Fruit fly (Drosophila melanogaster) whole organism, prepupa: ENCODE data around the gene bip1.
A peak's percentile ranks its signal among the peaks of the same experiment; 100 is the strongest.

Experiments
- Blimp-1 ChIP-seq: fragments of 200-800 bp; sonication (Bioruptor generic); optimal IDR thresholded peaks from 3 replicates; lab custom pipeline; 2017; ENCODE audit warnings: missing biosample characterization, missing genetic modification characterization, mild to moderate bottlenecking, moderate library complexity, missing genetic modification reagents
- CG10631 ChIP-seq: fragments of 200-800 bp; sonication (Bioruptor generic); optimal IDR thresholded peaks from 2 replicates; lab custom pipeline; 2016; ENCODE audit warnings: missing biosample characterization, missing genetic modification characterization
- CG11294 ChIP-seq: fragments of 200-800 bp; sonication (Bioruptor generic); IDR thresholded peaks from 2 replicates; pipeline ENCODE4 v1.3.6; 2022; ENCODE audit warnings: missing biosample characterization, missing genetic modification characterization
- CG15336 ChIP-seq: fragments of 200-800 bp; sonication (Bioruptor generic); IDR thresholded peaks from 2 replicates; pipeline ENCODE4 v1.3.6; 2022; ENCODE audit warnings: missing biosample characterization, missing genetic modification characterization
- CG3032 ChIP-seq: fragments of 200-800 bp; optimal IDR thresholded peaks from 2 replicates; lab custom pipeline; 2019; ENCODE audit warnings: missing biosample characterization, mild to moderate bottlenecking, missing genetic modification characterization, moderate library complexity
- CG31627 ChIP-seq: fragments of 200-800 bp; sonication (Bioruptor generic); optimal IDR thresholded peaks from 3 replicates; lab custom pipeline; 2016; ENCODE audit warnings: missing biosample characterization, missing genetic modification characterization
- CG32006 ChIP-seq: fragments of 200-800 bp; sonication (Bioruptor generic); optimal IDR thresholded peaks from 3 replicates; lab custom pipeline; 2017; ENCODE audit warnings: missing biosample characterization, mild to moderate bottlenecking, missing genetic modification characterization
- CG34406 ChIP-seq: fragments of 200-800 bp; sonication (Bioruptor generic); optimal IDR thresholded peaks from 3 replicates; lab custom pipeline; 2016; ENCODE audit warnings: missing biosample characterization, missing genetic modification characterization
- CG3919 ChIP-seq: fragments of 200-800 bp; sonication (Bioruptor generic); optimal IDR thresholded peaks from 3 replicates; lab custom pipeline; 2016; ENCODE audit warnings: missing biosample characterization, missing genetic modification characterization
- CG4318 ChIP-seq: fragments of 200-800 bp; sonication (Bioruptor generic); optimal IDR thresholded peaks from 3 replicates; lab custom pipeline; 2017; ENCODE audit warnings: missing biosample characterization, mild to moderate bottlenecking, missing genetic modification characterization
- CG6163 ChIP-seq: fragments of 200-800 bp; sonication (Bioruptor generic); IDR thresholded peaks from 3 replicates; pipeline ENCODE4 v1.3.6; 2022; ENCODE audit warnings: missing biosample characterization, missing genetic modification characterization
- CG6276 ChIP-seq: fragments of 200-800 bp; sonication (Bioruptor generic); optimal IDR thresholded peaks from 2 replicates; lab custom pipeline; 2017; ENCODE audit warnings: missing biosample characterization, mild to moderate bottlenecking, missing genetic modification characterization
- CG6854 ChIP-seq: fragments of 200-800 bp; sonication (Bioruptor generic); optimal IDR thresholded peaks from 2 replicates; lab custom pipeline; 2017; ENCODE audit warnings: missing biosample characterization, mild to moderate bottlenecking, missing genetic modification characterization
- CG8119 ChIP-seq: fragments of 200-800 bp; sonication (Bioruptor generic); IDR thresholded peaks from 3 replicates; pipeline ENCODE4 v1.3.6; 2022; ENCODE audit warnings: missing biosample characterization, missing genetic modification characterization
- CG8319 ChIP-seq: fragments of 200-800 bp; sonication (Bioruptor generic); optimal IDR thresholded peaks from 3 replicates; lab custom pipeline; 2016; ENCODE audit warnings: missing biosample characterization, missing genetic modification characterization
- Eip78C ChIP-seq: fragments of 200-800 bp; sonication (Bioruptor generic); peaks from one replicate; lab custom pipeline; 2016; ENCODE audit warnings: missing biosample characterization, missing genetic modification characterization
- Eip93F ChIP-seq: fragments of 200-800 bp; sonication (Bioruptor generic); optimal IDR thresholded peaks from 2 replicates; lab custom pipeline; 2016; ENCODE audit warnings: missing biosample characterization, mild to moderate bottlenecking, missing genetic modification characterization
- Ets21C ChIP-seq: fragments of 200-800 bp; sonication (Bioruptor generic); optimal IDR thresholded peaks from 3 replicates; lab custom pipeline; 2016; ENCODE audit warnings: missing biosample characterization, missing genetic modification characterization
- Ets96B ChIP-seq: fragments of 200-800 bp; optimal IDR thresholded peaks from 2 replicates; lab custom pipeline; 2019; ENCODE audit warnings: missing biosample characterization, mild to moderate bottlenecking, missing genetic modification characterization, moderate library complexity
- Gug ChIP-seq: fragments of 200-800 bp; sonication (Bioruptor generic); IDR thresholded peaks from 2 replicates; pipeline ENCODE4 v1.3.6; 2022; ENCODE audit warnings: missing biosample characterization, missing genetic modification characterization
- Hr39 ChIP-seq: fragments of 200-800 bp; sonication (Bioruptor generic); optimal IDR thresholded peaks from 2 replicates; lab custom pipeline; 2016; ENCODE audit warnings: missing biosample characterization, missing genetic modification characterization
- Hr4 ChIP-seq: fragments of 200-800 bp; sonication (Bioruptor generic); optimal IDR thresholded peaks from 3 replicates; lab custom pipeline; 2016; ENCODE audit warnings: missing biosample characterization, missing genetic modification characterization
- Lpt ChIP-seq: fragments of 200-800 bp; sonication (Bioruptor generic); optimal IDR thresholded peaks from 3 replicates; lab custom pipeline; 2016; ENCODE audit warnings: missing biosample characterization, missing genetic modification characterization
- Met ChIP-seq: fragments of 200-800 bp; sonication (Bioruptor generic); optimal IDR thresholded peaks from 3 replicates; lab custom pipeline; 2016; ENCODE audit warnings: missing biosample characterization, missing genetic modification characterization
- OdsH ChIP-seq: fragments of 200-800 bp; sonication (Bioruptor generic); optimal IDR thresholded peaks from 3 replicates; lab custom pipeline; 2016; ENCODE audit warnings: missing biosample characterization, missing genetic modification characterization
- Smox ChIP-seq: fragments of 200-800 bp; sonication (Bioruptor generic); optimal IDR thresholded peaks from 3 replicates; lab custom pipeline; 2016; ENCODE audit warnings: missing biosample characterization, missing genetic modification characterization
- achi ChIP-seq: fragments of 200-800 bp; sonication (Bioruptor generic); optimal IDR thresholded peaks from 3 replicates; lab custom pipeline; 2016; ENCODE audit warnings: missing biosample characterization, missing genetic modification characterization
- acj6 ChIP-seq: fragments of 200-800 bp; sonication (Bioruptor generic); optimal IDR thresholded peaks from 3 replicates; lab custom pipeline; 2016; ENCODE audit warnings: missing biosample characterization, missing genetic modification characterization
- cyc ChIP-seq: fragments of 200-800 bp; sonication (Bioruptor generic); optimal IDR thresholded peaks from 3 replicates; lab custom pipeline; 2016; ENCODE audit warnings: missing biosample characterization, missing genetic modification characterization
- dac ChIP-seq: fragments of 200-800 bp; sonication (Bioruptor generic); optimal IDR thresholded peaks from 2 replicates; lab custom pipeline; 2017; ENCODE audit warnings: missing biosample characterization, mild to moderate bottlenecking, missing genetic modification characterization
- dsx ChIP-seq: fragments of 200-800 bp; optimal IDR thresholded peaks from 3 replicates; lab custom pipeline; 2019; ENCODE audit warnings: missing biosample characterization, mild to moderate bottlenecking, missing genetic modification characterization, moderate library complexity; ENCODE audit not compliant: poor library complexity, severe bottlenecking
- eg ChIP-seq: fragments of 200-800 bp; sonication (Bioruptor generic); IDR thresholded peaks from 3 replicates; pipeline ENCODE4 v1.3.6; 2022; ENCODE audit warnings: missing biosample characterization, missing genetic modification characterization
- esn ChIP-seq: fragments of 200-800 bp; sonication (Bioruptor generic); optimal IDR thresholded peaks from 2 replicates; lab custom pipeline; 2016; ENCODE audit warnings: missing biosample characterization, mild to moderate bottlenecking, missing genetic modification characterization, moderate library complexity
- fd85E ChIP-seq: fragments of 200-800 bp; sonication (Bioruptor generic); optimal IDR thresholded peaks from 3 replicates; lab custom pipeline; 2016; ENCODE audit warnings: missing biosample characterization, missing genetic modification characterization
- fkh ChIP-seq: fragments of 200-800 bp; sonication (Bioruptor generic); optimal IDR thresholded peaks from 3 replicates; lab custom pipeline; 2017; ENCODE audit warnings: missing biosample characterization, mild to moderate bottlenecking, missing genetic modification characterization, moderate library complexity
- pdm3 ChIP-seq: fragments of 200-800 bp; sonication (Bioruptor generic); optimal IDR thresholded peaks from 3 replicates; lab custom pipeline; 2016; ENCODE audit warnings: missing biosample characterization, missing genetic modification characterization
- salr ChIP-seq, 2 experiments: fragments of 200-800 bp; sonication (Bioruptor generic); optimal IDR thresholded peaks; 3 replicates each; lab custom pipeline; 2016 to 2018; ENCODE audit warnings: missing biosample characterization in 2 of 2, missing genetic modification characterization in 2 of 2, mild to moderate bottlenecking in 1 of 2
- spab ChIP-seq: fragments of 200-800 bp; sonication (Bioruptor generic); optimal IDR thresholded peaks from 2 replicates; lab custom pipeline; 2017; ENCODE audit warnings: missing biosample characterization, mild to moderate bottlenecking, missing genetic modification characterization, missing genetic modification reagents
- ss ChIP-seq, 2 experiments: fragments of 200-800 bp; sonication (Bioruptor generic); optimal IDR thresholded peaks; 2 replicates in 1 of 2; 3 replicates in 1 of 2; lab custom pipeline; 2017 to 2018; ENCODE audit warnings: mild to moderate bottlenecking in 2 of 2, missing biosample characterization in 2 of 2, missing genetic modification characterization in 2 of 2, moderate library complexity in 1 of 2
- svp ChIP-seq: fragments of 200-800 bp; sonication (Bioruptor generic); peaks from one replicate; lab custom pipeline; 2016; ENCODE audit warnings: missing biosample characterization, missing genetic modification characterization
- topi ChIP-seq: fragments of 200-800 bp; sonication (Bioruptor generic); optimal IDR thresholded peaks from 3 replicates; lab custom pipeline; 2016; ENCODE audit warnings: missing biosample characterization, missing genetic modification characterization
- vri ChIP-seq: fragments of 200-800 bp; sonication (Bioruptor generic); optimal IDR thresholded peaks from 3 replicates; lab custom pipeline; 2016; ENCODE audit warnings: missing biosample characterization, mild to moderate bottlenecking, missing genetic modification characterization

Gene bip1

DNA sequence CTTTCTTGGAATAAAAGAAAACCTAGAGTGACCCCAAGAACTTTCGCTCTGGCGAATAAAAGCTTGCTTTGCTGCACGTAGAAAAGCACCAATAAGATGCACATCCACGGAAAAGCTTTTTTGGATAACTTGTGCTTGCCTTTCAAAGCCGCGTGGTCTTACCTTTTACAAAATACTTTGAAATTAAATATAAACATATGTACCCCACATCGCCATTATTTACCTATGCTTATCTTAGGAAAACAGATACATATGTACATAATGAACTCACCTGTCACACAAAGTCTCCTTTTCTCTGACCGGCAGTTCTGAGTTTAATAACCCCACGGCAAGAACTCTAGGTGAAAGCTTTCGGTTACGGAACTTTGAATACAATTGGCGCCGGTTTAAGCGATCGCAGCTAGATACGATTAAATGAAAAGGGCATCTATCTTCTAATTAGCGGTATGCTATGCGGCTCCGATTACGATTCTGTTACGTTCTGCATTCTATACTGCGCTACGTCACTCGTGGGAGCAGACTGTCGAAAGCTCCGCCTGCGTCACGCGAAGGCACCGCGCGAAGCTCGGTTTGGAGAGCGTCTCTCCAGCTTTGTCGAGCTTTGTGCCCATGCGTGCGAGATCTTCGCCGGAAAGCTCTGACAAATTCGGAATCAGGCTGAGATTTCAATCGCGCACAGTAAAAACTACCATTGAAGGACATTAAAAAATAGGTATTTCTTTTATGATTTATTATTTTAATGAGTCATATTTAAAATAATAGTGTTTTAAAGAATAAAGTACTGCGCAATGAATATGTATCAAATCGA lies at the start of gene bip1:
Gene bip1, minus strand, starts transcription at position 524 of the 808 bp plus-strand sequence.
- TF ChIP-seq Eip93F (GFP tag; lab: Kevin White, UChicago) (peak; percentile 25), achi (no peak), Ets96B (tag; lab: Kevin White, UChicago) (no peak), CG6854 (GFP tag; lab: Kevin White, UChicago) (no peak), fkh (GFP tag; lab: Kevin White, UChicago) (peak; percentile 12), cyc (GFP tag; lab: Kevin White, UChicago) (peak; percentile 0), topi (GFP tag; lab: Kevin White, UChicago) (peak; percentile 11), CG6276 (GFP tag; lab: Kevin White, UChicago) (peak; percentile 44), CG6163 (GFP tag; lab: Robert Waterston, UW) (0 out of 3 replicates have a peak, but pooled peaks have one; percentile 21), Eip78C (peak; percentile 68), acj6 (GFP tag; lab: Kevin White, UChicago) (peak; percentile 16), CG8119 (GFP tag; lab: Robert Waterston, UW) (peak; percentile 30; the same call in 1 of the 3 replicates), dsx (GFP tag; lab: Kevin White, UChicago) (peak; percentile 21), Lpt (GFP tag; lab: Kevin White, UChicago) (no peak), Hr39 (GFP tag; lab: Kevin White, UChicago) (no peak), Met (peak; percentile 41), CG15336 (GFP tag; lab: Robert Waterston, UW) (peak; percentile 70), CG3919 (GFP tag; lab: Kevin White, UChicago) (peak; percentile 11), Blimp-1 (no peak), CG3032 (tag; lab: Kevin White, UChicago) (peak; percentile 33), Smox (GFP tag; lab: Kevin White, UChicago) (peak; percentile 20), svp (GFP tag; lab: Kevin White, UChicago) (peak; percentile 53), Hr4 (peak; percentile 17), eg (GFP tag; lab: Robert Waterston, UW) (0 out of 3 replicates have a peak, but pooled peaks have one; percentile 21), CG34406 (GFP tag; lab: Kevin White, UChicago) (peak; percentile 4), esn (GFP tag; lab: Kevin White, UChicago) (peak; percentile 41)
- TF ChIP-seq, all 60 proteins: peak for 20

DNA sequence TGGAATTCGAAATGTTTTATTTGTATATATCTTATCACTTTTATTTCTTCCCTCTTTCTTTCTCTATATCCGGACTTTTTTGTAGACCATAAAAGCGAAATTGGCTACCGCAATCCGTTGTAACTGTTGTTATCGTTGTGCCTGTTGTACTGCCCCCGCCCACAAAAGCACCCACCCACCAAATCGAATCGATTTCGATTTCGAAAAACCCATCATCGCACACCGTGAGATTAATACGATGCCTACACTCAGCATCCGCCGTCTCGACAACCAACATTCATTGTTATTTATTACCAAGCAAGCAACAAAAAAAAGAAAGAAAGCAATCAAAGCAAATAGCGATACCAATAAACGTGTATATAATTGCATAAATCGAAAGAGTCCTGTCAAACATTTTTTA lies 49.7 kb upstream of the bip1 start:
- TF ChIP-seq ss (GFP tag; optimal IDR thresholded peaks at IDR 0.05; lab: Kevin White, UChicago) (no peak), CG6163 (GFP tag; lab: Robert Waterston, UW) (0 out of 3 replicates have a peak, but pooled peaks have one; percentile 13), CG11294 (GFP tag; lab: Robert Waterston, UW) (no peak), cyc (GFP tag; lab: Kevin White, UChicago) (no peak), esn (GFP tag; lab: Kevin White, UChicago) (no peak)
- TF ChIP-seq, all 60 proteins: peak for 1

DNA sequence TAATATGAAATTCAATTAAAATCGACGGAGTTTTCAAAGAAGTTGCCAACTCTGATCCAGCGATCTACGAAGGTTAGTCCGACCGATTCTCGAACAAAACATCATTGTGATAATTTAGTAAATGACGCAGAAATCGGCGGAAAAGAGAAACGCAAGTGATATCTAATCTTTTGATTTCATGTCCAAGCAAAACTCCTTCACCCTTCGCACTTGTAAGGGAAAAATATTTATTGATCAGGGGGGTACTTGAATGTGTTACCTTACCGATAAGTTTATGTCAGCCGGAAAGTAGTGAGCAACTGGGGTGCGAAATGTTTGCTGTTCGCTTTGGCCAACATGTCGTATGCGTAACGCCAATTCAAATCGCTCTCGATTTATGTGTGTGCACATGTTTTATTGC lies 38.6 kb upstream of the bip1 start:
- TF ChIP-seq CG32006 (GFP tag; lab: Kevin White, UChicago) (no peak), vri (GFP tag; lab: Kevin White, UChicago) (peak; percentile 30)

- TF ChIP-seq cyc (GFP tag; lab: Kevin White, UChicago) (peak; percentile 83), OdsH (peak; percentile 96), CG10631 (GFP tag; lab: Kevin White, UChicago) (peak; percentile 96), pdm3 (GFP tag; lab: Kevin White, UChicago) (peak; percentile 93), CG31627 (GFP tag; lab: Kevin White, UChicago) (peak; percentile 82), svp (GFP tag; lab: Kevin White, UChicago) (peak; percentile 89), fd85E (GFP tag; lab: Kevin White, UChicago) (peak; percentile 54), Lpt (GFP tag; lab: Kevin White, UChicago) (peak; percentile 97), CG4318 (GFP tag; lab: Kevin White, UChicago) (peak; percentile 94), CG11294 (GFP tag; lab: Robert Waterston, UW) (peak; percentile 96), vri (GFP tag; lab: Kevin White, UChicago) (peak; percentile 77), dsx (GFP tag; lab: Kevin White, UChicago) (peak; percentile 78), CG8319 (peak; percentile 78), Ets21C (GFP tag; lab: Kevin White, UChicago) (no peak), CG15336 (GFP tag; lab: Robert Waterston, UW) (peak; percentile 97), Smox (GFP tag; lab: Kevin White, UChicago) (no peak), CG34406 (GFP tag; lab: Kevin White, UChicago) (peak; percentile 94), dac (GFP tag; lab: Kevin White, UChicago) (peak; percentile 91), Gug (peak; percentile 95), salr (GFP tag; optimal IDR thresholded peaks at IDR 0.05; lab: Kevin White, UChicago) (peak; percentile 68 to 96), CG6854 (GFP tag; lab: Kevin White, UChicago) (peak; percentile 45), spab (GFP tag; lab: Kevin White, UChicago) (peak; percentile 81), eg (GFP tag; lab: Robert Waterston, UW) (peak; percentile 95)
Observed at dm6 chr3L:8096106-8096558, 37.6 kb upstream of the bip1 start.
